Fruit fly (Drosophila melanogaster) whole organism, embryonic: Measurements from ENCODE around the gene MBD-R2.

Experiments used
- BEAF-32 ChIP-seq: fragments of 200-800 bp; sonication (Bioruptor generic); optimal IDR thresholded peaks from 3 replicates; lab custom pipeline; 2017; ENCODE audit warnings: missing biosample characterization, missing genetic modification characterization, mild to moderate bottlenecking, moderate library complexity, missing genetic modification reagents
- BtbVII ChIP-seq: fragments of 200-800 bp; sonication (Bioruptor generic); optimal IDR thresholded peaks from 3 replicates; lab custom pipeline; 2017; ENCODE audit warnings: missing biosample characterization, mild to moderate bottlenecking, missing genetic modification characterization
- C15 ChIP-seq: fragments of 200-800 bp; sonication (Bioruptor generic); IDR thresholded peaks from 3 replicates; pipeline ENCODE4 v1.3.6; 2022; ENCODE audit warnings: missing biosample characterization, missing genetic modification characterization
- CG11695 ChIP-seq: fragments of 200-800 bp; sonication (Bioruptor generic); IDR thresholded peaks from 3 replicates; pipeline ENCODE4 v1.3.6; 2022; ENCODE audit warnings: missing biosample characterization, missing genetic modification characterization
- CG12155 ChIP-seq: fragments of 200-800 bp; sonication (Bioruptor generic); optimal IDR thresholded peaks from 3 replicates; lab custom pipeline; 2016; ENCODE audit warnings: missing biosample characterization, missing genetic modification characterization
- CG12659 ChIP-seq: fragments of 200-800 bp; sonication (Bioruptor generic); optimal IDR thresholded peaks from 3 replicates; lab custom pipeline; 2017; ENCODE audit warnings: mild to moderate bottlenecking, missing biosample characterization, missing genetic modification reagents, missing genetic modification characterization
- CG13775 ChIP-seq: fragments of 200-800 bp; sonication (Bioruptor generic); optimal IDR thresholded peaks from 3 replicates; lab custom pipeline; 2017; ENCODE audit warnings: missing biosample characterization, mild to moderate bottlenecking, missing genetic modification characterization
- CG14710 ChIP-seq: fragments of 200-800 bp; sonication (Bioruptor generic); optimal IDR thresholded peaks from 3 replicates; lab custom pipeline; 2019; ENCODE audit warnings: missing biosample characterization, mild to moderate bottlenecking, missing genetic modification characterization, moderate library complexity
- CG15514 ChIP-seq: fragments of 200-800 bp; sonication (Bioruptor generic); optimal IDR thresholded peaks from 3 replicates; lab custom pipeline; 2017; ENCODE audit warnings: missing biosample characterization, missing genetic modification characterization, mild to moderate bottlenecking, moderate library complexity, missing genetic modification reagents
- CG16815 ChIP-seq: fragments of 200-800 bp; sonication (Bioruptor generic); optimal IDR thresholded peaks from 3 replicates; lab custom pipeline; 2017; ENCODE audit warnings: missing biosample characterization, mild to moderate bottlenecking, missing genetic modification characterization
- CG16863 ChIP-seq: fragments of 200-800 bp; sonication (Bioruptor generic); optimal IDR thresholded peaks from 3 replicates; lab custom pipeline; 2016; ENCODE audit warnings: missing biosample characterization, missing genetic modification characterization
- CG18764 ChIP-seq: fragments of 200-800 bp; sonication (Bioruptor generic); optimal IDR thresholded peaks from 3 replicates; lab custom pipeline; 2016; ENCODE audit warnings: missing biosample characterization, missing genetic modification characterization
- CG32532 ChIP-seq: fragments of 200-800 bp; sonication (Bioruptor generic); IDR thresholded peaks from 2 replicates; pipeline ENCODE4 v1.3.6; 2022; ENCODE audit warnings: missing biosample characterization, missing genetic modification characterization
- CG3407 ChIP-seq: fragments of 200-800 bp; sonication (Bioruptor generic); optimal IDR thresholded peaks from 2 replicates; lab custom pipeline; 2018; ENCODE audit warnings: missing biosample characterization, mild to moderate bottlenecking, missing genetic modification characterization
- CG4404 ChIP-seq: fragments of 200-800 bp; sonication (Bioruptor generic); IDR thresholded peaks from 2 replicates; pipeline ENCODE4 v1.3.6; 2022; ENCODE audit warnings: missing biosample characterization, missing genetic modification characterization
- CG5245 ChIP-seq: fragments of 200-800 bp; sonication (Bioruptor generic); optimal IDR thresholded peaks from 3 replicates; lab custom pipeline; 2016; ENCODE audit warnings: missing biosample characterization, missing genetic modification characterization
- CG6813 ChIP-seq: fragments of 200-800 bp; sonication (Bioruptor generic); optimal IDR thresholded peaks from 2 replicates; lab custom pipeline; 2017; ENCODE audit warnings: missing biosample characterization, missing genetic modification characterization, mild to moderate bottlenecking, moderate library complexity, missing genetic modification reagents
- CrebB ChIP-seq: fragments of 200-800 bp; sonication (Bioruptor generic); optimal IDR thresholded peaks from 3 replicates; lab custom pipeline; 2018; ENCODE audit warnings: missing biosample characterization, mild to moderate bottlenecking, missing genetic modification characterization
- Dref ChIP-seq: fragments of 200-800 bp; sonication (Bioruptor generic); IDR thresholded peaks from 2 replicates; pipeline ENCODE4 v1.3.6; 2022; ENCODE audit warnings: missing biosample characterization, missing genetic modification characterization
- Fer3 ChIP-seq: fragments of 200-800 bp; sonication (Bioruptor generic); optimal IDR thresholded peaks from 2 replicates; lab custom pipeline; 2018; ENCODE audit warnings: missing biosample characterization, mild to moderate bottlenecking, missing genetic modification characterization, moderate library complexity
- GATAe ChIP-seq: fragments of 200-800 bp; sonication (Bioruptor generic); conservative IDR thresholded peaks from 2 replicates; pipeline ENCODE4 v1.3.6; 2022; ENCODE audit warnings: missing biosample characterization, missing genetic modification characterization
- H15 ChIP-seq: fragments of 200-800 bp; sonication (Bioruptor generic); IDR thresholded peaks from 3 replicates; pipeline ENCODE4 v1.3.6; 2022; ENCODE audit warnings: missing biosample characterization, missing genetic modification characterization
- HLH54F ChIP-seq: fragments of 200-800 bp; sonication (Bioruptor generic); optimal IDR thresholded peaks from 3 replicates; lab custom pipeline; 2016; ENCODE audit warnings: missing biosample characterization, missing genetic modification characterization
- HmgZ ChIP-seq: fragments of 200-800 bp; sonication (Bioruptor generic); optimal IDR thresholded peaks from 2 replicates; lab custom pipeline; 2018; ENCODE audit warnings: missing biosample characterization, mild to moderate bottlenecking, missing genetic modification characterization
- Hmr ChIP-seq: fragments of 200-800 bp; sonication (Bioruptor generic); optimal IDR thresholded peaks from 3 replicates; lab custom pipeline; 2017; ENCODE audit warnings: mild to moderate bottlenecking, missing biosample characterization, missing genetic modification reagents, missing genetic modification characterization
- Hr3 ChIP-seq: fragments of 200-800 bp; sonication (Bioruptor generic); optimal IDR thresholded peaks from 3 replicates; lab custom pipeline; 2016; ENCODE audit warnings: missing biosample characterization, missing genetic modification characterization
- Hr51 ChIP-seq, 2 experiments: fragments of 200-800 bp; sonication (Bioruptor generic); optimal IDR thresholded peaks; 2 replicates in 1 of 2; 3 replicates in 1 of 2; lab custom pipeline; 2016 to 2018; ENCODE audit warnings: missing biosample characterization in 2 of 2, missing genetic modification characterization in 2 of 2, mild to moderate bottlenecking in 1 of 2, moderate library complexity in 1 of 2
- Hsf ChIP-seq: fragments of 200-800 bp; sonication (Bioruptor generic); optimal IDR thresholded peaks from 3 replicates; lab custom pipeline; 2016; ENCODE audit warnings: missing biosample characterization, missing genetic modification characterization
- Jarid2 ChIP-seq: fragments of 200-800 bp; sonication (Bioruptor generic); optimal IDR thresholded peaks from 3 replicates; lab custom pipeline; 2017; ENCODE audit warnings: mild to moderate bottlenecking, missing biosample characterization, missing genetic modification reagents, missing genetic modification characterization
- Max ChIP-seq: fragments of 200-800 bp; sonication (Bioruptor generic); optimal IDR thresholded peaks from 2 replicates; lab custom pipeline; 2016; ENCODE audit warnings: missing biosample characterization, mild to moderate bottlenecking, missing genetic modification characterization
- Meics ChIP-seq: fragments of 200-800 bp; sonication (Bioruptor generic); optimal IDR thresholded peaks from 2 replicates; lab custom pipeline; 2017; ENCODE audit warnings: missing biosample characterization, mild to moderate bottlenecking, missing genetic modification characterization
- Mes4 ChIP-seq: fragments of 200-800 bp; sonication (Bioruptor generic); optimal IDR thresholded peaks from 2 replicates; lab custom pipeline; 2016; ENCODE audit warnings: missing biosample characterization, missing genetic modification characterization
- Mrtf ChIP-seq: fragments of 200-800 bp; sonication (Bioruptor generic); IDR thresholded peaks from 3 replicates; pipeline ENCODE4 v1.3.6; 2022; ENCODE audit warnings: missing biosample characterization, missing genetic modification characterization
- Poxn ChIP-seq: fragments of 200-800 bp; sonication (Bioruptor generic); IDR thresholded peaks from 2 replicates; pipeline ENCODE4 v1.3.6; 2022; ENCODE audit warnings: missing biosample characterization, missing genetic modification characterization
- Sry-β ChIP-seq: fragments of 200-800 bp; sonication (Bioruptor generic); optimal IDR thresholded peaks from 2 replicates; lab custom pipeline; 2018; ENCODE audit warnings: missing biosample characterization, mild to moderate bottlenecking, missing genetic modification characterization, moderate library complexity
- TFAM ChIP-seq: fragments of 200-800 bp; sonication (Bioruptor generic); optimal IDR thresholded peaks from 2 replicates; lab custom pipeline; 2017; ENCODE audit warnings: missing biosample characterization, missing genetic modification characterization, inconsistent platforms
- amos ChIP-seq: fragments of 200-800 bp; sonication (Bioruptor generic); IDR thresholded peaks from 2 replicates; pipeline ENCODE4 v1.3.6; 2022; ENCODE audit warnings: missing biosample characterization, missing genetic modification characterization; ENCODE audit not compliant: partially characterized antibody
- cad ChIP-seq: fragments of >200 bp; optimal IDR thresholded peaks from 2 replicates; lab custom pipeline; 2017; ENCODE audit warnings: missing biosample characterization, missing genetic modification characterization
- croc ChIP-seq: fragments of 200-800 bp; sonication (Bioruptor generic); conservative IDR thresholded peaks from 3 replicates; pipeline ENCODE4 v1.3.6; 2022; ENCODE audit warnings: missing biosample characterization, missing genetic modification characterization
- eve ChIP-seq, 2 experiments: fragments of >200 bp; optimal IDR thresholded peaks; 2 replicates each; lab custom pipeline; 2017; ENCODE audit warnings: missing biosample characterization in 2 of 2, missing genetic modification characterization in 2 of 2
- fru ChIP-seq: fragments of >200 bp; optimal IDR thresholded peaks from 2 replicates; lab custom pipeline; 2017
- gsb-n ChIP-seq: fragments of 200-800 bp; sonication (Bioruptor generic); optimal IDR thresholded peaks from 3 replicates; lab custom pipeline; 2018; ENCODE audit warnings: missing biosample characterization, mild to moderate bottlenecking, missing genetic modification characterization
- h ChIP-seq: fragments of >200 bp; optimal IDR thresholded peaks from 2 replicates; lab custom pipeline; 2017
- hbn ChIP-seq: fragments of 200-800 bp; sonication (Bioruptor generic); IDR thresholded peaks from 2 replicates; pipeline ENCODE4 v1.3.6; 2022; ENCODE audit warnings: missing biosample characterization, missing genetic modification characterization; ENCODE audit not compliant: partially characterized antibody
- kni ChIP-seq: fragments of 200-800 bp; sonication (Bioruptor generic); optimal IDR thresholded peaks from 3 replicates; lab custom pipeline; 2017; ENCODE audit warnings: mild to moderate bottlenecking, missing biosample characterization, missing genetic modification reagents, missing genetic modification characterization
- lab ChIP-seq: fragments of 200-800 bp; sonication (Bioruptor generic); optimal IDR thresholded peaks from 3 replicates; lab custom pipeline; 2017; ENCODE audit warnings: missing biosample characterization, missing genetic modification characterization, mild to moderate bottlenecking, moderate library complexity, missing genetic modification reagents
- maf-S ChIP-seq: fragments of 200-800 bp; sonication (Bioruptor generic); optimal IDR thresholded peaks from 2 replicates; lab custom pipeline; 2016; ENCODE audit warnings: missing biosample characterization, missing genetic modification characterization
- org-1 ChIP-seq: fragments of 200-800 bp; sonication (Bioruptor generic); optimal IDR thresholded peaks from 2 replicates; lab custom pipeline; 2017; ENCODE audit warnings: missing biosample characterization, missing genetic modification characterization
- repo ChIP-seq: fragments of 200-800 bp; sonication (Bioruptor generic); optimal IDR thresholded peaks from 2 replicates; lab custom pipeline; 2016; ENCODE audit warnings: missing biosample characterization, missing genetic modification characterization
- row ChIP-seq: fragments of 200-800 bp; sonication (Bioruptor generic); IDR thresholded peaks from 3 replicates; pipeline ENCODE4 v1.3.6; 2022; ENCODE audit warnings: missing biosample characterization, missing genetic modification characterization
- tin ChIP-seq: fragments of 200-800 bp; sonication (Bioruptor generic); optimal IDR thresholded peaks from 3 replicates; lab custom pipeline; 2016; ENCODE audit warnings: missing biosample characterization, missing genetic modification characterization
- tna ChIP-seq: fragments of 200-800 bp; sonication (Bioruptor generic); IDR thresholded peaks from 2 replicates; pipeline ENCODE4 v1.3.6; 2022; ENCODE audit warnings: missing biosample characterization, missing genetic modification characterization; ENCODE audit not compliant: partially characterized antibody

MBD-R2 gene

dm6 chr3R:12350497-12350896 lies 5.6 kb downstream of the MBD-R2 start, which contains the start of gene CG10038 (continued):
- TF ChIP-seq hbn (GFP tag; lab: Robert Waterston, UW) (peak; percentile 90), HLH54F (GFP tag; lab: Kevin White, UChicago) (no peak), HmgZ (tag; lab: Kevin White, UChicago) (peak; percentile 76), BtbVII (GFP tag; lab: Kevin White, UChicago) (no peak), Poxn (GFP tag; lab: Robert Waterston, UW) (no peak), CG32532 (peak; percentile 66), lab (GFP tag; lab: Kevin White, UChicago) (no peak), row (GFP tag; lab: Robert Waterston, UW) (peak; percentile 86), GATAe (no peak), Sry-β (GFP tag; lab: Kevin White, UChicago) (peak; percentile 59), CG18764 (GFP tag; lab: Kevin White, UChicago) (peak; percentile 13), Max (GFP tag; lab: Kevin White, UChicago) (peak; percentile 18), Meics (GFP tag; lab: Kevin White, UChicago) (peak; percentile 35), amos (peak; percentile 97), H15 (peak; percentile 42; the same call in 1 of the 3 replicates), h (lab: Kevin White, UChicago) (no peak), CG14710 (tag; lab: Kevin White, UChicago) (peak; percentile 52), Dref (GFP tag; lab: Robert Waterston, UW) (peak; percentile 88), CG11695 (GFP tag; lab: Robert Waterston, UW) (no peak), Hmr (GFP tag; lab: Kevin White, UChicago) (peak; percentile 54), cad (no peak), CG6813 (GFP tag; lab: Kevin White, UChicago) (no peak), gsb-n (tag; lab: Kevin White, UChicago) (no peak), CrebB (no peak), TFAM (GFP tag; lab: Kevin White, UChicago) (no peak), fru (lab: Kevin White, UChicago) (no peak), eve (GFP tag; optimal IDR thresholded peaks at IDR 0.05; lab: Kevin White, UChicago) (no peak), Jarid2 (GFP tag; lab: Kevin White, UChicago) (peak; percentile 14), Hr3 (GFP tag; lab: Kevin White, UChicago) (peak; percentile 36), org-1 (GFP tag; lab: Kevin White, UChicago) (no peak), CG16815 (GFP tag; lab: Kevin White, UChicago) (no peak), kni (GFP tag; lab: Kevin White, UChicago) (no peak), CG13775 (peak; percentile 21), BEAF-32 (peak; percentile 93), Hr51 (GFP tag; optimal IDR thresholded peaks at IDR 0.05; lab: Kevin White, UChicago) (peak; percentile 43 to 53), CG16863 (GFP tag; lab: Kevin White, UChicago) (no peak), CG12659 (GFP tag; lab: Kevin White, UChicago) (peak; percentile 62), tin (GFP tag; lab: Kevin White, UChicago) (peak; percentile 56), Hsf (peak; percentile 44), CG12155 (GFP tag; lab: Kevin White, UChicago) (peak; percentile 12), repo (GFP tag; lab: Kevin White, UChicago) (no peak), CG3407 (GFP tag; lab: Kevin White, UChicago) (no peak), C15 (GFP tag; lab: Robert Waterston, UW) (no peak), Mes4 (no peak), CG5245 (GFP tag; lab: Kevin White, UChicago) (peak; percentile 10), Mrtf (GFP tag; lab: Robert Waterston, UW) (0 out of 3 replicates have a peak, but pooled peaks have one; percentile 28), CG4404 (GFP tag; lab: Robert Waterston, UW) (no peak), maf-S (peak; percentile 6), CG15514 (GFP tag; lab: Kevin White, UChicago) (peak; percentile 79), tna (GFP tag; lab: Robert Waterston, UW) (peak; percentile 91), Fer3 (peak; percentile 11), croc (GFP tag; lab: Robert Waterston, UW) (no peak)
